Fruit fly (Drosophila melanogaster) whole organism, embryonic: ENCODE results near the gene Sfxn2.

Experiments used
- Adf1 ChIP-seq: fragments of 200-800 bp; sonication (Bioruptor generic); IDR thresholded peaks from 2 replicates; pipeline ENCODE4 v1.3.6; 2022; ENCODE audit warnings: missing biosample characterization, missing genetic modification characterization
- Blimp-1 ChIP-seq: fragments of 200-800 bp; sonication (Bioruptor generic); optimal IDR thresholded peaks from 3 replicates; lab custom pipeline; 2018; ENCODE audit warnings: missing biosample characterization, missing genetic modification characterization, mild to moderate bottlenecking, moderate library complexity, missing genetic modification reagents
- CG10267 ChIP-seq: fragments of 200-800 bp; sonication (Bioruptor generic); optimal IDR thresholded peaks from 2 replicates; lab custom pipeline; 2018; ENCODE audit warnings: missing biosample characterization, mild to moderate bottlenecking, missing genetic modification characterization, moderate library complexity
- CG10543 ChIP-seq: fragments of 200-800 bp; sonication (Bioruptor generic); optimal IDR thresholded peaks from 3 replicates; lab custom pipeline; 2017; ENCODE audit warnings: missing biosample characterization, mild to moderate bottlenecking, missing genetic modification characterization, moderate library complexity
- CG10565 ChIP-seq: fragments of 200-800 bp; sonication (Bioruptor generic); optimal IDR thresholded peaks from 3 replicates; lab custom pipeline; 2016; ENCODE audit warnings: missing biosample characterization, mild to moderate bottlenecking, missing genetic modification characterization
- CG10959 ChIP-seq: fragments of 200-800 bp; sonication (Bioruptor generic); IDR thresholded peaks from 2 replicates; pipeline ENCODE4 v1.3.6; 2022; ENCODE audit warnings: missing biosample characterization, missing genetic modification characterization
- CG12769 ChIP-seq: fragments of 200-800 bp; sonication (Bioruptor generic); optimal IDR thresholded peaks from 2 replicates; lab custom pipeline; 2019; ENCODE audit warnings: missing biosample characterization, mild to moderate bottlenecking, missing genetic modification characterization, moderate library complexity
- CG14441 ChIP-seq: fragments of 200-800 bp; sonication (Bioruptor generic); IDR thresholded peaks from 2 replicates; pipeline ENCODE4 v1.3.6; 2022; ENCODE audit warnings: missing biosample characterization, missing genetic modification characterization
- CG15269 ChIP-seq: fragments of 200-800 bp; sonication (Bioruptor generic); optimal IDR thresholded peaks from 2 replicates; lab custom pipeline; 2018; ENCODE audit warnings: missing biosample characterization, mild to moderate bottlenecking, missing genetic modification characterization, moderate library complexity
- CG1529 ChIP-seq: fragments of 200-800 bp; sonication (Bioruptor generic); optimal IDR thresholded peaks from 3 replicates; lab custom pipeline; 2018; ENCODE audit warnings: missing biosample characterization, missing genetic modification characterization
- CG17612 ChIP-seq: fragments of 200-800 bp; sonication (Bioruptor generic); IDR thresholded peaks from 2 replicates; pipeline ENCODE4 v1.3.6; 2022; ENCODE audit warnings: missing biosample characterization, missing genetic modification characterization
- CG17802 ChIP-seq: fragments of 200-800 bp; sonication (Bioruptor generic); optimal IDR thresholded peaks from 2 replicates; lab custom pipeline; 2018; ENCODE audit warnings: missing biosample characterization, mild to moderate bottlenecking, missing genetic modification characterization, moderate library complexity
- CG1832 ChIP-seq: fragments of 200-800 bp; sonication (Bioruptor generic); optimal IDR thresholded peaks from 2 replicates; lab custom pipeline; 2017; ENCODE audit warnings: missing biosample characterization, mild to moderate bottlenecking, missing genetic modification characterization, inconsistent platforms
- CG2129 ChIP-seq: fragments of 200-800 bp; sonication (Bioruptor generic); IDR thresholded peaks from 2 replicates; pipeline ENCODE4 v1.3.6; 2022; ENCODE audit warnings: missing biosample characterization, missing genetic modification characterization; ENCODE audit not compliant: partially characterized antibody
- CG31224 ChIP-seq: fragments of 200-800 bp; sonication (Bioruptor generic); IDR thresholded peaks from 2 replicates; pipeline ENCODE4 v1.3.6; 2022; ENCODE audit warnings: missing biosample characterization, missing genetic modification characterization
- CG31388 ChIP-seq: fragments of 200-800 bp; sonication (Bioruptor generic); optimal IDR thresholded peaks from 2 replicates; lab custom pipeline; 2016; ENCODE audit warnings: missing biosample characterization, missing genetic modification characterization
- CG3726 ChIP-seq: fragments of 200-800 bp; sonication (Bioruptor generic); IDR thresholded peaks from 3 replicates; pipeline ENCODE4, ENCODE4 v1.3.6; 2022; ENCODE audit warnings: missing biosample characterization, missing genetic modification characterization
- CG4424 ChIP-seq: fragments of 200-800 bp; sonication (Bioruptor generic); optimal IDR thresholded peaks from 3 replicates; lab custom pipeline; 2016; ENCODE audit warnings: missing biosample characterization, missing genetic modification characterization
- CG4617 ChIP-seq: fragments of 200-800 bp; sonication (Bioruptor generic); optimal IDR thresholded peaks from 3 replicates; lab custom pipeline; 2016; ENCODE audit warnings: missing biosample characterization, missing genetic modification characterization, borderline replicate concordance
- CG5245 ChIP-seq: fragments of 200-800 bp; sonication (Bioruptor generic); optimal IDR thresholded peaks from 3 replicates; lab custom pipeline; 2016; ENCODE audit warnings: missing biosample characterization, missing genetic modification characterization
- CG5953 ChIP-seq: fragments of 200-800 bp; sonication (Bioruptor generic); IDR thresholded peaks from 2 replicates; pipeline ENCODE4 v1.3.6; 2022; ENCODE audit warnings: missing biosample characterization, missing genetic modification characterization
- CG6683 ChIP-seq: fragments of 200-800 bp; sonication (Bioruptor generic); optimal IDR thresholded peaks from 2 replicates; lab custom pipeline; 2017; ENCODE audit warnings: missing biosample characterization, mild to moderate bottlenecking, missing genetic modification characterization, missing genetic modification reagents
- CG7786 ChIP-seq: fragments of 200-800 bp; sonication (Bioruptor generic); optimal IDR thresholded peaks from 2 replicates; lab custom pipeline; 2016; ENCODE audit warnings: missing biosample characterization, missing genetic modification characterization
- D ChIP-seq, 2 experiments: fragments of 200-800 bp in 1 of 2; fragments of >200 bp in 1 of 2; sonication (Bioruptor generic) in 1 of 2; optimal IDR thresholded peaks; 2 replicates in 1 of 2; 3 replicates in 1 of 2; lab custom pipeline; 2017; ENCODE audit warnings: mild to moderate bottlenecking in 1 of 2, missing biosample characterization in 1 of 2, missing genetic modification characterization in 1 of 2, missing genetic modification reagents in 1 of 2
- Dfd ChIP-seq, 2 experiments: fragments of >200 bp; optimal IDR thresholded peaks; 2 replicates each; lab custom pipeline; 2017; ENCODE audit warnings: missing biosample characterization in 2 of 2, missing genetic modification characterization in 2 of 2
- Fer1 ChIP-seq: fragments of 200-800 bp; sonication (Bioruptor generic); optimal IDR thresholded peaks from 2 replicates; lab custom pipeline; 2017; ENCODE audit warnings: missing biosample characterization, mild to moderate bottlenecking, missing genetic modification characterization
- HLH3B ChIP-seq: fragments of 200-800 bp; sonication (Bioruptor generic); IDR thresholded peaks from 2 replicates; pipeline ENCODE4 v1.3.6; 2022; ENCODE audit warnings: missing biosample characterization, missing genetic modification characterization
- Hey ChIP-seq: fragments of 200-800 bp; sonication (Bioruptor generic); optimal IDR thresholded peaks from 3 replicates; lab custom pipeline; 2018; ENCODE audit warnings: missing biosample characterization, mild to moderate bottlenecking, missing genetic modification characterization
- Mad ChIP-seq: fragments of 200-800 bp; sonication (Bioruptor generic); optimal IDR thresholded peaks from 2 replicates; lab custom pipeline; 2016; ENCODE audit warnings: missing biosample characterization, missing genetic modification characterization
- NK7.1 ChIP-seq: fragments of 200-800 bp; sonication (Bioruptor generic); optimal IDR thresholded peaks from 3 replicates; lab custom pipeline; 2016; ENCODE audit warnings: missing biosample characterization, missing genetic modification characterization
- Optix ChIP-seq: fragments of 200-800 bp; sonication (Bioruptor generic); IDR thresholded peaks from 3 replicates; pipeline ENCODE4 v1.3.6; 2022; ENCODE audit warnings: missing biosample characterization, missing genetic modification characterization
- PHDP ChIP-seq: fragments of 200-800 bp; sonication (Bioruptor generic); optimal IDR thresholded peaks from 3 replicates; lab custom pipeline; 2018; ENCODE audit warnings: missing biosample characterization, mild to moderate bottlenecking, missing genetic modification characterization, moderate library complexity
- Pdp1 ChIP-seq, 2 experiments: fragments of 200-800 bp; sonication (Bioruptor generic); optimal IDR thresholded peaks; 3 replicates each; lab custom pipeline; 2016; ENCODE audit warnings: missing biosample characterization in 2 of 2, missing genetic modification characterization in 2 of 2, mild to moderate bottlenecking in 1 of 2, moderate library complexity in 1 of 2
- Sox100B ChIP-seq: fragments of 200-800 bp; sonication (Bioruptor generic); optimal IDR thresholded peaks from 3 replicates; lab custom pipeline; 2018; ENCODE audit warnings: missing biosample characterization, mild to moderate bottlenecking, missing genetic modification characterization
- Sox102F ChIP-seq: fragments of 200-800 bp; sonication (Bioruptor generic); optimal IDR thresholded peaks from 2 replicates; lab custom pipeline; 2018; ENCODE audit warnings: missing biosample characterization, mild to moderate bottlenecking, missing genetic modification characterization, moderate library complexity
- amos ChIP-seq: fragments of 200-800 bp; sonication (Bioruptor generic); IDR thresholded peaks from 2 replicates; pipeline ENCODE4 v1.3.6; 2022; ENCODE audit warnings: missing biosample characterization, missing genetic modification characterization; ENCODE audit not compliant: partially characterized antibody
- bab2 ChIP-seq: fragments of 200-800 bp; sonication (Bioruptor generic); optimal IDR thresholded peaks from 2 replicates; lab custom pipeline; 2016; ENCODE audit warnings: missing biosample characterization, missing genetic modification characterization
- corto ChIP-seq: fragments of 200-800 bp; sonication (Bioruptor generic); optimal IDR thresholded peaks from 2 replicates; lab custom pipeline; 2016; ENCODE audit warnings: missing biosample characterization, mild to moderate bottlenecking, missing genetic modification characterization, moderate library complexity
- exex ChIP-seq: fragments of 200-800 bp; sonication (Bioruptor generic); optimal IDR thresholded peaks from 4 replicates; lab custom pipeline; 2018; ENCODE audit warnings: missing biosample characterization, mild to moderate bottlenecking, missing genetic modification characterization, moderate library complexity
- lab ChIP-seq: fragments of 200-800 bp; sonication (Bioruptor generic); optimal IDR thresholded peaks from 3 replicates; lab custom pipeline; 2017; ENCODE audit warnings: missing biosample characterization, missing genetic modification characterization, mild to moderate bottlenecking, moderate library complexity, missing genetic modification reagents
- odd ChIP-seq: fragments of 200-800 bp; sonication (Bioruptor generic); optimal IDR thresholded peaks from 2 replicates; lab custom pipeline; 2017; ENCODE audit warnings: missing biosample characterization, mild to moderate bottlenecking, missing genetic modification characterization
- pfk ChIP-seq: fragments of 200-800 bp; sonication (Bioruptor generic); optimal IDR thresholded peaks from 2 replicates; lab custom pipeline; 2018; ENCODE audit warnings: missing biosample characterization, mild to moderate bottlenecking, missing genetic modification characterization, moderate library complexity
- pita ChIP-seq: fragments of 200-800 bp; sonication (Bioruptor generic); optimal IDR thresholded peaks from 2 replicates; lab custom pipeline; 2017; ENCODE audit warnings: missing biosample characterization, mild to moderate bottlenecking, missing genetic modification characterization
- salm ChIP-seq: fragments of 200-800 bp; sonication (Bioruptor generic); optimal IDR thresholded peaks from 2 replicates; lab custom pipeline; 2018; ENCODE audit warnings: missing biosample characterization, mild to moderate bottlenecking, missing genetic modification characterization
- vnd ChIP-seq: fragments of 200-800 bp; sonication (Bioruptor generic); IDR thresholded peaks from 3 replicates; pipeline ENCODE4 v1.3.6; 2022; ENCODE audit warnings: missing biosample characterization, missing genetic modification characterization; ENCODE audit not compliant: partially characterized antibody
- vvl ChIP-seq: fragments of 200-800 bp; sonication (Bioruptor generic); IDR thresholded peaks from 2 replicates; pipeline ENCODE4 v1.3.6; 2022; ENCODE audit warnings: missing biosample characterization, missing genetic modification characterization
- z ChIP-seq: fragments of 200-800 bp; sonication (Bioruptor generic); IDR thresholded peaks from 3 replicates; pipeline ENCODE4 v1.3.6; 2022; ENCODE audit warnings: missing biosample characterization, missing genetic modification characterization

The Sfxn2 gene

DNA sequence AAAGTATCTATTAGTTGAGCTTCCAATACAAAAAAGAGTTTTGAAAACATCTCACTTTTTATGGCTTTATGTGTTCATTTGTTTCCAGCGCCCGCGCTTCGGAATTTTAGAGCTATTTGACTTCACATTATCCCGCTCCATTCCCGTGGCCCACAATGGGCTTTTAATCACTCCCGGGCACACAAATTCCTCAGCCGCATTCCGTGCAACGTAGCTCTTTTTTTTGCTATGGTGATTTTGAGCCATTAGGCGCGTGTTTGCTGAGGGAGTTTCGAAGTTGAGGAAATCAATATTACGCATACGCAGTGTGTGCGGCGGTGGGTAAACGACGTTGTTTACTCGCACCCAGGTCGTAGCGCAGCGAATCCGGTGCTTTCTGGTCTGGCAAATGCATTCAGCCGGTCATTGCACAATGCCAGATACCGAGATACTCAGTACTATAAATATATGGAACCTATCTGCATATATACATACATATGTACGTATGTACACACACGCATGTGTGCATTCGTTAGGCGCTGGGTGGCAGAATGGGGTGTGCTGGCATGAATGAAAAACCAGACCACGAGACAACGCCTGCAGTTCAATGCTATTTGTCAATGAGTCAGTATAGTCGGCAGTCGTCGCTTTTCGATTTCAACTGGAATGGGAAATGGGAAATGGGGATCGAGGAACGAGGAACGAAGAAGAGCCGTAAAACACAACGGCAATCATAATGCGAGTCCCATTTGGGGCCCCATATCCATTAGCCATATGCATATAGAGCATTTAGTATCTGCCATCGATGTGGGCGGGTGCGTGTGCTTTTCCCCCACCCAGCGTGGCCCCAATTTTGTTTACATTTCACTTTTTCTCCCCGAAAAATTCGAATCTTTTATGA, 10.3 kb downstream of the Sfxn2 start (continued):
- TF ChIP-seq CG1529 (peak; percentile 36), bab2 (GFP tag; lab: Kevin White, UChicago) (no peak), odd (GFP tag; lab: Kevin White, UChicago) (peak; percentile 37), Dfd (GFP tag; optimal IDR thresholded peaks at IDR 0.05; lab: Kevin White, UChicago) (no peak), CG17802 (tag; lab: Kevin White, UChicago) (no peak), CG5953 (GFP tag; lab: Robert Waterston, UW) (peak; percentile 70), CG15269 (no peak)

dm6 chr3L:19073909-19074239, 10.9 kb downstream of the Sfxn2 start:
- TF ChIP-seq Hey (tag; lab: Kevin White, UChicago), result no peak
- TF ChIP-seq CG10959 (GFP tag; lab: Robert Waterston, UW), result no peak
- no peak for TF ChIP-seq CG14441 (GFP tag; lab: Robert Waterston, UW)
- peak; percentile 63 for TF ChIP-seq CG10267 (tag; lab: Kevin White, UChicago)
- TF ChIP-seq Adf1 (GFP tag; lab: Robert Waterston, UW), result no peak
- no peak for TF ChIP-seq Mad (GFP tag; lab: Kevin White, UChicago)
- TF ChIP-seq CG5245 (GFP tag; lab: Kevin White, UChicago), result no peak
- no peak for TF ChIP-seq CG31388
- TF ChIP-seq pfk (GFP tag; lab: Kevin White, UChicago), result no peak
- no peak for TF ChIP-seq CG10543
- no peak for TF ChIP-seq salm
- no peak for TF ChIP-seq CG12769
- TF ChIP-seq amos (GFP tag; lab: Robert Waterston, UW), result no peak
- no peak for TF ChIP-seq Fer1
- no peak for TF ChIP-seq CG7786 (GFP tag; lab: Kevin White, UChicago)
- TF ChIP-seq Sox100B (GFP tag; lab: Kevin White, UChicago), result peak; percentile 75
- TF ChIP-seq CG10565, result no peak
- no peak for TF ChIP-seq CG4617 (GFP tag; lab: Kevin White, UChicago)
- no peak for TF ChIP-seq exex (tag; lab: Kevin White, UChicago)
- TF ChIP-seq CG31224, result no peak
- TF ChIP-seq CG17612, result no peak
- TF ChIP-seq CG4424 (GFP tag; lab: Kevin White, UChicago), result peak; percentile 13
- TF ChIP-seq lab, result no peak
- peak; percentile 85 for TF ChIP-seq Sox102F (GFP tag; lab: Kevin White, UChicago)
- no peak for TF ChIP-seq D (optimal IDR thresholded peaks at IDR 0.05; lab: Kevin White, UChicago)
- TF ChIP-seq D (GFP tag; optimal IDR thresholded peaks at IDR 0.05; lab: Kevin White, UChicago), result peak; percentile 49
- TF ChIP-seq vnd, result no peak
- TF ChIP-seq CG3726 (GFP tag; lab: Robert Waterston, UW), result no peak
- TF ChIP-seq HLH3B (GFP tag; lab: Robert Waterston, UW), result 0 out of 2 replicates have a peak, but pooled peaks have one; percentile 30
- TF ChIP-seq CG6683 (GFP tag; lab: Kevin White, UChicago), result no peak
- TF ChIP-seq Pdp1 (GFP tag; optimal IDR thresholded peaks at IDR 0.05; lab: Kevin White, UChicago), result no peak
- no peak for TF ChIP-seq corto (GFP tag; lab: Kevin White, UChicago)
- peak; percentile 8; the same call in 1 of the 2 replicates for TF ChIP-seq vvl (GFP tag; lab: Robert Waterston, UW)
- peak; percentile 86 for TF ChIP-seq Blimp-1 (GFP tag; lab: Kevin White, UChicago)
- no peak for TF ChIP-seq Optix
- TF ChIP-seq pita (GFP tag; lab: Kevin White, UChicago), result no peak
- no peak for TF ChIP-seq NK7.1 (GFP tag; lab: Kevin White, UChicago)
- TF ChIP-seq z (GFP tag; lab: Robert Waterston, UW), result no peak
- TF ChIP-seq bab2 (GFP tag; lab: Kevin White, UChicago), result no peak
- TF ChIP-seq CG1832, result no peak
- TF ChIP-seq PHDP (tag; lab: Kevin White, UChicago), result peak; percentile 65
- TF ChIP-seq CG2129 (GFP tag; lab: Robert Waterston, UW), result no peak
